Fruit fly (Drosophila melanogaster) whole organism: ENCODE results near the gene CG15382.

ENCODE experiments used
- CG8478 ChIP-seq: fragments of >200 bp; optimal IDR thresholded peaks from 2 replicates; lab custom pipeline; 2018; ENCODE audit warnings: inconsistent platforms
- EcR ChIP-seq, 2 experiments: fragments of >200 bp; optimal IDR thresholded peaks; 2 replicates each; lab custom pipeline; 2017; ENCODE audit warnings: missing biosample characterization in 2 of 2, missing genetic modification characterization in 2 of 2, missing genetic modification reagents in 2 of 2
- pan ChIP-seq: fragments of >200 bp; optimal IDR thresholded peaks from 2 replicates; lab custom pipeline; 2017
- psq ChIP-seq: fragments of >200 bp; optimal IDR thresholded peaks from 2 replicates; lab custom pipeline; 2017
- usp ChIP-seq: fragments of >200 bp; optimal IDR thresholded peaks from 2 replicates; lab custom pipeline; 2017; ENCODE audit warnings: missing biosample characterization, missing genetic modification characterization, mixed read lengths

dm6 chr2L:2198119-2198494 lies 42.6 kb downstream of the CG15382 start:
- no peak for TF ChIP-seq pan
- TF ChIP-seq EcR (GFP tag; optimal IDR thresholded peaks at IDR 0.05; lab: Kevin White, UChicago) = no peak
- no peak for TF ChIP-seq CG8478 (lab: Kevin White, UChicago)
- TF ChIP-seq usp (GFP tag; lab: Kevin White, UChicago) = no peak
- TF ChIP-seq psq = no peak
